Worm (Caenorhabditis elegans) whole organism, L1 larva: ENCODE measurements around the gene Y27F2A.9.
"Not testable (repeated sequence)": the region's sequence is repeated elsewhere in the genome, so short reads cannot be mapped to it uniquely, and the experiment has no call there.

Experiments
- C04F5.9 ChIP-seq: sonication (generic microtip); optimal IDR thresholded peaks from 2 replicates; lab custom pipeline; 2016; ENCODE audit warnings: missing genetic modification characterization, missing compliant biosample characterization
- C16A3.4 ChIP-seq: fragments of 150-350 bp; optimal IDR thresholded peaks from 2 replicates; lab custom pipeline; 2014; ENCODE audit warnings: missing biosample characterization, missing genetic modification characterization
- F16B12.6 ChIP-seq: fragments of 150-350 bp; optimal IDR thresholded peaks from 2 replicates; lab custom pipeline; 2014; ENCODE audit warnings: missing biosample characterization, missing genetic modification characterization
- Y116A8C.19 ChIP-seq: sonication (generic microtip); optimal IDR thresholded peaks from 2 replicates; lab custom pipeline; 2016; ENCODE audit warnings: missing compliant biosample characterization, missing genetic modification characterization, borderline replicate concordance
- aha-1 ChIP-seq: fragments of 150-350 bp; optimal IDR thresholded peaks from 2 replicates; lab custom pipeline; 2014; ENCODE audit warnings: missing biosample characterization, missing genetic modification characterization
- alr-1 ChIP-seq: fragments of 200-800 bp; sonication (Bioruptor generic); optimal IDR thresholded peaks from 2 replicates; lab custom pipeline; 2018; ENCODE audit warnings: borderline replicate concordance, mild to moderate bottlenecking, missing genetic modification characterization, missing compliant biosample characterization
- blmp-1 ChIP-seq: fragments of 150-350 bp; optimal IDR thresholded peaks from 2 replicates; lab custom pipeline; 2014; ENCODE audit warnings: missing biosample characterization, missing genetic modification characterization
- ceh-63 ChIP-seq: fragments of 200-800 bp; sonication (Bioruptor generic); optimal IDR thresholded peaks from 2 replicates; lab custom pipeline; 2018; ENCODE audit warnings: mild to moderate bottlenecking, missing genetic modification characterization, missing compliant biosample characterization
- ces-1 ChIP-seq: fragments of 150-350 bp; optimal IDR thresholded peaks from 2 replicates; lab custom pipeline; 2014; ENCODE audit warnings: missing biosample characterization, missing genetic modification reagents, missing genetic modification characterization
- dpl-1 ChIP-seq, 3 experiments: fragments of 150-350 bp in 2 of 3; sonication (generic microtip) in 1 of 3; optimal IDR thresholded peaks; 2 replicates each; lab custom pipeline; 2014 to 2017; ENCODE audit warnings: missing biosample characterization in 3 of 3, missing genetic modification characterization in 3 of 3, missing genetic modification reagents in 3 of 3
- efl-1 ChIP-seq, 4 experiments: fragments of 150-350 bp; optimal IDR thresholded peaks in 3 of 4; peaks in 1 of 4; 1 replicate in 1 of 4; 2 replicates in 3 of 4; lab custom pipeline; 2014; ENCODE audit warnings: missing biosample characterization in 2 of 4, missing genetic modification characterization in 2 of 4, missing genetic modification reagents in 2 of 4
- ets-5 ChIP-seq: fragments of 200-800 bp; sonication (Bioruptor generic); IDR thresholded peaks from 2 replicates; pipeline ENCODE4 v1.3.6; 2022; ENCODE audit warnings: missing genetic modification characterization, missing compliant biosample characterization
- fkh-10 ChIP-seq: sonication (generic microtip); optimal IDR thresholded peaks from 2 replicates; lab custom pipeline; 2017; ENCODE audit warnings: missing biosample characterization, missing genetic modification reagents, missing genetic modification characterization
- fkh-4 ChIP-seq: sonication (generic microtip); optimal IDR thresholded peaks from 2 replicates; lab custom pipeline; 2016; ENCODE audit warnings: missing compliant biosample characterization, missing genetic modification characterization, borderline replicate concordance
- fos-1 ChIP-seq: fragments of 150-350 bp; optimal IDR thresholded peaks from 2 replicates; lab custom pipeline; 2014; ENCODE audit warnings: missing biosample characterization, missing genetic modification characterization
- grh-1 ChIP-seq: fragments of 200-800 bp; sonication (Bioruptor generic); IDR thresholded peaks from 2 replicates; pipeline ENCODE4 v1.3.6; 2022; ENCODE audit warnings: missing genetic modification reagents, missing genetic modification characterization, missing compliant biosample characterization
- hpl-2 ChIP-seq: fragments of 150-350 bp; optimal IDR thresholded peaks from 2 replicates; lab custom pipeline; 2014; ENCODE audit warnings: missing biosample characterization, missing genetic modification reagents, missing genetic modification characterization
- isw-1 ChIP-seq: fragments of 200-800 bp; sonication (Bioruptor generic); IDR thresholded peaks from 2 replicates; pipeline ENCODE4 v1.3.6; 2022; ENCODE audit warnings: missing genetic modification characterization, missing compliant biosample characterization
- lin-13 ChIP-seq: fragments of 150-350 bp; optimal IDR thresholded peaks from 2 replicates; lab custom pipeline; 2014; ENCODE audit warnings: missing biosample characterization, missing genetic modification reagents, missing genetic modification characterization
- lin-14 ChIP-seq: fragments of 200-800 bp; sonication (Bioruptor generic); optimal IDR thresholded peaks from 2 replicates; lab custom pipeline; 2018; ENCODE audit warnings: mild to moderate bottlenecking, missing genetic modification characterization, moderate library complexity, missing compliant biosample characterization
- lin-35 ChIP-seq, 2 experiments: fragments of 150-350 bp; optimal IDR thresholded peaks; 2 replicates each; lab custom pipeline; 2014; ENCODE audit warnings: missing biosample characterization in 2 of 2, missing genetic modification characterization in 2 of 2, missing genetic modification reagents in 2 of 2
- lir-3 ChIP-seq: sonication (generic microtip); optimal IDR thresholded peaks from 2 replicates; lab custom pipeline; 2016; ENCODE audit warnings: mild to moderate bottlenecking, missing genetic modification characterization, moderate library complexity, missing compliant biosample characterization; ENCODE audit not compliant: poor library complexity
- nhr-12 ChIP-seq: sonication (generic microtip); optimal IDR thresholded peaks from 2 replicates; lab custom pipeline; 2017; ENCODE audit warnings: missing biosample characterization, missing genetic modification characterization
- nhr-19 ChIP-seq: fragments of 200-800 bp; sonication (Bioruptor generic); conservative IDR thresholded peaks from 2 replicates; pipeline ENCODE4 v1.3.6; 2022; ENCODE audit warnings: missing genetic modification characterization, missing compliant biosample characterization
- nhr-237 ChIP-seq: fragments of 150-350 bp; optimal IDR thresholded peaks from 2 replicates; lab custom pipeline; 2014; ENCODE audit warnings: missing biosample characterization, missing genetic modification characterization
- nhr-28 ChIP-seq: fragments of 150-350 bp; optimal IDR thresholded peaks from 2 replicates; lab custom pipeline; 2014; ENCODE audit warnings: missing biosample characterization, missing genetic modification characterization
- nhr-84 ChIP-seq: sonication (generic microtip); optimal IDR thresholded peaks from 2 replicates; lab custom pipeline; 2017; ENCODE audit warnings: missing biosample characterization, missing genetic modification characterization
- nhr-85 ChIP-seq: sonication (generic microtip); peaks from one replicate; lab custom pipeline; 2016; ENCODE audit warnings: missing genetic modification characterization, inconsistent platforms, missing compliant biosample characterization
- rnt-1 ChIP-seq: sonication (generic microtip); optimal IDR thresholded peaks from 2 replicates; lab custom pipeline; 2016; ENCODE audit warnings: mild to moderate bottlenecking, missing genetic modification characterization, moderate library complexity, missing compliant biosample characterization
- sup-37 ChIP-seq: fragments of 200-800 bp; sonication (Bioruptor generic); optimal IDR thresholded peaks from 2 replicates; lab custom pipeline; 2018; ENCODE audit warnings: mild to moderate bottlenecking, missing genetic modification characterization, missing compliant biosample characterization
- swsn-7 ChIP-seq: sonication (generic microtip); optimal IDR thresholded peaks from 2 replicates; lab custom pipeline; 2016; ENCODE audit warnings: missing genetic modification characterization, missing compliant biosample characterization
- tlp-1 ChIP-seq: fragments of 150-350 bp; optimal IDR thresholded peaks from 2 replicates; lab custom pipeline; 2014; ENCODE audit warnings: missing biosample characterization, missing genetic modification characterization
- unc-98 ChIP-seq: fragments of 200-800 bp; sonication (Bioruptor generic); IDR thresholded peaks from 2 replicates; pipeline ENCODE4 v1.3.6; 2022; ENCODE audit warnings: missing genetic modification characterization, missing compliant biosample characterization
- xbp-1 ChIP-seq: sonication (generic microtip); optimal IDR thresholded peaks from 2 replicates; lab custom pipeline; 2016; ENCODE audit warnings: missing genetic modification characterization, missing compliant biosample characterization
- ztf-11 ChIP-seq, 2 experiments: sonication (generic microtip); optimal IDR thresholded peaks; 2 replicates each; lab custom pipeline; 2016 to 2017; ENCODE audit warnings: missing genetic modification characterization in 2 of 2, missing biosample characterization in 1 of 2, missing compliant biosample characterization in 1 of 2
- ztf-4 ChIP-seq: fragments of 150-350 bp; optimal IDR thresholded peaks from 2 replicates; lab custom pipeline; 2014; ENCODE audit warnings: missing biosample characterization, missing genetic modification characterization

Gene Y27F2A.9

ce11 chrII:3202519-3202918 is 11.1 kb upstream of the Y27F2A.9 start, which contains the start of gene sri-53:
sri-53 (minus strand) TSS chrII:3202619.
- TF ChIP-seq alr-1 (tag; lab: Kevin White, UChicago) (no peak), lin-35 (GFP tag; optimal IDR thresholded peaks at IDR 0.05; lab: Kevin White, UChicago) (no peak), F16B12.6 (tag; lab: Kevin White, UChicago) (no peak), lir-3 (tag; lab: Kevin White, UChicago) (no peak), xbp-1 (no peak), nhr-19 (GFP tag; lab: Robert Waterston, UW) (no peak), lin-13 (no peak), ets-5 (GFP tag; lab: Robert Waterston, UW) (no peak), ztf-11 (tag; optimal IDR thresholded peaks at IDR 0.05; lab: Kevin White, UChicago) (no peak), grh-1 (GFP tag; lab: Robert Waterston, UW) (no peak), fkh-4 (tag; lab: Kevin White, UChicago) (no peak), fkh-10 (GFP tag; lab: Kevin White, UChicago) (no peak)
- TF ChIP-seq, all 84 proteins: peak for 0

- TF ChIP-seq nhr-28; fos-1; efl-1 (optimal IDR thresholded peaks at IDR 0.05; lab: Kevin White, UChicago); efl-1 (GFP tag; optimal IDR thresholded peaks at IDR 0.05 in 1 of 2; lab: Kevin White, UChicago): not testable (repeated sequence)
- TF ChIP-seq, all 84 proteins: peak for 0; not testable (repeated sequence) for 84
Observed at ce11 chrII:3201242-3201641, 9.8 kb upstream of the Y27F2A.9 start, which contains the start of gene sri-48. sri-48 (minus strand) TSS chrII:3201342.

DNA sequence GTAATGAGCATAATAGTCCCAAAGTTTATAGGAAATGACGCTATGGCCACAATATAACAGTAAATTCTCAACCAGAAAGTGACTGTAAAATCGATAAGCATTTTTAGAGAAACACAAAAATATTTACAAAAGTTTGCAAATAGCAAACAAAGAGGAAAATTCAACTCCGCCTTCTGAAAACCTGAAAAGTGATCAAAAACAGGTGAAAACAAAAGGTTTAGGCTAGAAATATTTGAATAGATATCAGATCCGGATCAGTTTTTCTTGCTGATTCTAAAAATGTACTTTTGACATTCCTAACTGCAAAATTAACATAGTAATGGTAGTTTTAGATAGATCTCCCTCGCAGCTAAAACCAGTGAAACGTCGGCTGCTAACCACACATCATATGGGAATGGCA is 7.6 kb upstream of the Y27F2A.9 start, which contains the start of gene sri-51:
TSS of gene sri-51 (minus strand) at position 101 of the 400 bp plus-strand sequence.
- TF ChIP-seq nhr-12 (tag; lab: Kevin White, UChicago) = no peak
- TF ChIP-seq C16A3.4 = no peak
- TF ChIP-seq lin-14 (GFP tag; lab: Kevin White, UChicago) = no peak
- no peak for TF ChIP-seq unc-98 (GFP tag; lab: Robert Waterston, UW)
- TF ChIP-seq nhr-19 (GFP tag; lab: Robert Waterston, UW) = no peak
- TF ChIP-seq nhr-237 (tag; lab: Kevin White, UChicago) = no peak
- no peak for TF ChIP-seq nhr-84 (tag; lab: Kevin White, UChicago)
- TF ChIP-seq alr-1 (tag; lab: Kevin White, UChicago) = no peak
- no peak for TF ChIP-seq grh-1 (GFP tag; lab: Robert Waterston, UW)
- no peak for TF ChIP-seq isw-1 (GFP tag; lab: Robert Waterston, UW)
- no peak for TF ChIP-seq tlp-1 (tag; lab: Kevin White, UChicago)
- no peak for TF ChIP-seq rnt-1 (tag; lab: Kevin White, UChicago)
- no peak for TF ChIP-seq ces-1

DNA sequence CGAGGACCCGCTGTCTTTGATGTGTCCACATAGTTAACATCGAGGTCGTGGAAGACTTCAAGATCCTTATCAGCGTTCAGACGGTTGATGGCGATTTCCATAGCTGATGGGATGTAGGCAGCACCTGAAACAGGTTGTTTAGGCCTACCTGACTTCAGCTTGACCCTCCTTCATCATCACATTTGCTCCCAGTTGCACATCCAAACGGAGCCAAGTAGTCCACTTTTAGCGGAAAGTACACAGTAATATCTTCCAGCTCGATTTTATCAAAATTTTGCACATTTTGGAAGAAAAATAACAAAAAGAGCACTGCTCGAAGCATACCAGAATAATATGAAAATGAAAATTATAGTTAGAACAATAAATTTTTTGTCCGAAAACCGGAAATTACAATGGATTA is 5.5 kb upstream of the Y27F2A.9 start, which contains the start of gene gcy-15:
TSS of gene gcy-15 (minus strand) at position 101 of the 400 bp plus-strand sequence.
- TF ChIP-seq nhr-12 (tag; lab: Kevin White, UChicago) = no peak
- no peak for TF ChIP-seq blmp-1 (tag; lab: Kevin White, UChicago)
- no peak for TF ChIP-seq Y116A8C.19 (tag; lab: Kevin White, UChicago)
- no peak for TF ChIP-seq sup-37 (GFP tag; lab: Kevin White, UChicago)
- TF ChIP-seq lin-14 (GFP tag; lab: Kevin White, UChicago) = no peak
- no peak for TF ChIP-seq unc-98 (GFP tag; lab: Robert Waterston, UW)
- TF ChIP-seq dpl-1 (GFP tag; optimal IDR thresholded peaks at IDR 0.05; lab: Kevin White, UChicago) = no peak
- no peak for TF ChIP-seq fkh-10 (GFP tag; lab: Kevin White, UChicago)
- no peak for TF ChIP-seq swsn-7 (tag; lab: Kevin White, UChicago)
- no peak for TF ChIP-seq isw-1 (GFP tag; lab: Robert Waterston, UW)
- TF ChIP-seq aha-1 (tag; lab: Kevin White, UChicago) = no peak
- no peak for TF ChIP-seq nhr-85 (tag; lab: Kevin White, UChicago)
- no peak for TF ChIP-seq F16B12.6 (tag; lab: Kevin White, UChicago)
- TF ChIP-seq ceh-63 = no peak
- TF ChIP-seq ztf-4 (tag; lab: Kevin White, UChicago) = no peak
- no peak for TF ChIP-seq lin-13
- TF ChIP-seq hpl-2 (GFP tag; lab: Kevin White, UChicago) = no peak
- no peak for TF ChIP-seq C04F5.9 (tag; lab: Kevin White, UChicago)
- TF ChIP-seq, all 84 proteins: peak for 0
